Worm (Caenorhabditis elegans): Measurements from ENCODE around the gene srd-70.

The srd-70 gene

ce11 chrV:20497537-20497936 is 43.6 kb downstream of the srd-70 start:
- no peak for TF ChIP-seq ceh-36 (tag; optimal IDR thresholded peaks at IDR 0.05)
- no peak for TF ChIP-seq pes-1 (GFP tag; IDR thresholded peaks at IDR 0.05)
- TF ChIP-seq ceh-13 (GFP tag; optimal IDR thresholded peaks at IDR 0.05) = no peak
- TF ChIP-seq hmbx-1 (tag; optimal IDR thresholded peaks at IDR 0.05) = no peak
- TF ChIP-seq hmg-4 (GFP tag; optimal IDR thresholded peaks at IDR 0.05) = no peak
- no peak for TF ChIP-seq sea-1 (GFP tag; conservative IDR thresholded peaks at IDR 0.05)
- no peak for TF ChIP-seq B0310.2 (tag; optimal IDR thresholded peaks at IDR 0.05)
- no peak for TF ChIP-seq ets-7 (tag; optimal IDR thresholded peaks at IDR 0.05)
- TF ChIP-seq tra-4 (tag; optimal IDR thresholded peaks at IDR 0.05) = no peak
- TF ChIP-seq aly-1 (tag; optimal IDR thresholded peaks at IDR 0.05) = no peak
- TF ChIP-seq flt-1 (GFP tag; IDR thresholded peaks at IDR 0.05) = no peak
- no peak for TF ChIP-seq ama-1 (optimal IDR thresholded peaks at IDR 0.05)

- TF ChIP-seq tbx-11 (GFP tag; IDR thresholded peaks at IDR 0.05) = no peak
- TF ChIP-seq ets-7 (tag; optimal IDR thresholded peaks at IDR 0.05) = no peak
- no peak for TF ChIP-seq flt-1 (GFP tag; IDR thresholded peaks at IDR 0.05)
- TF ChIP-seq hmbx-1 (tag; optimal IDR thresholded peaks at IDR 0.05) = no peak
- TF ChIP-seq sea-1 (GFP tag; conservative IDR thresholded peaks at IDR 0.05) = no peak
- TF ChIP-seq ama-1 (optimal IDR thresholded peaks at IDR 0.05) = no peak
- no peak for TF ChIP-seq ceh-13 (GFP tag; optimal IDR thresholded peaks at IDR 0.05)
- TF ChIP-seq B0310.2 (tag; optimal IDR thresholded peaks at IDR 0.05) = no peak
- TF ChIP-seq scrt-1 (GFP tag; IDR thresholded peaks at IDR 0.05) = no peak
These were observed 45.1 kb downstream of the srd-70 start, which contains the start of gene dct-16 for ce11 chrV:20498980-20499379. Gene dct-16 (minus strand): TSS chrV:20499057.

DNA sequence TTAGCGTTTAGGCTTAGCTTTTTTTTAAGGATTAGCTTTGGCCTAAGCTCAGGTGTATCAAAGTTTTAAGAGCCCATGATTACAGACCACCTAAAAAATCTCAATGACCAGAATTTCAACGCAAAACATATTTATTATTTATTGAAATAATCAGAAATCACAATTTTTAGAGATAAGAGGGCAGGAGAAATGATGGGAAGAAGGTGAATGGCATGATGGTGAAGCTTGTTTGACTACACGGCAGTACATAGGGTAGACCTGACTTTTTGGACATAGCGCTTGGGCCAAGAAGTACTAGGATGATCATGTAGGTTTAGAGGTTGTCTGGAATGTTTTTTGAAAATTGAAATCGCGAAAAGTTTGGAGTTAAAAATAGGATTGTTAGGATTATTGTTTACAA is 45.7 kb downstream of the srd-70 start:
- TF ChIP-seq tra-4 (tag; optimal IDR thresholded peaks at IDR 0.05) (no peak), scrt-1 (GFP tag; IDR thresholded peaks at IDR 0.05) (no peak), pes-1 (GFP tag; IDR thresholded peaks at IDR 0.05) (no peak), tbx-11 (GFP tag; IDR thresholded peaks at IDR 0.05) (no peak), ceh-13 (GFP tag; optimal IDR thresholded peaks at IDR 0.05) (no peak), aly-1 (tag; optimal IDR thresholded peaks at IDR 0.05) (no peak), sea-1 (GFP tag; conservative IDR thresholded peaks at IDR 0.05) (no peak), tbx-37 (GFP tag; conservative IDR thresholded peaks at IDR 0.05) (no peak), ama-1 (optimal IDR thresholded peaks at IDR 0.05) (no peak), F13C5.2 (tag; optimal IDR thresholded peaks at IDR 0.05) (no peak), hmg-4 (GFP tag; optimal IDR thresholded peaks at IDR 0.05) (no peak)

ce11 chrV:20500405-20500804 is 46.5 kb downstream of the srd-70 start, which contains the start of gene dct-14:
Gene dct-14 (minus strand): TSS chrV:20500505.
- TF ChIP-seq hmg-4 (GFP tag; optimal IDR thresholded peaks at IDR 0.05) (no peak), tbx-11 (GFP tag; IDR thresholded peaks at IDR 0.05) (no peak), hmbx-1 (tag; optimal IDR thresholded peaks at IDR 0.05) (no peak), ceh-13 (GFP tag; optimal IDR thresholded peaks at IDR 0.05) (no peak), sea-1 (GFP tag; conservative IDR thresholded peaks at IDR 0.05) (no peak), hnd-1 (tag; optimal IDR thresholded peaks at IDR 0.05) (no peak), scrt-1 (GFP tag; IDR thresholded peaks at IDR 0.05) (no peak), tbx-37 (GFP tag; conservative IDR thresholded peaks at IDR 0.05) (no peak), tra-4 (tag; optimal IDR thresholded peaks at IDR 0.05) (no peak), ama-1 (optimal IDR thresholded peaks at IDR 0.05) (no peak)

DNA sequence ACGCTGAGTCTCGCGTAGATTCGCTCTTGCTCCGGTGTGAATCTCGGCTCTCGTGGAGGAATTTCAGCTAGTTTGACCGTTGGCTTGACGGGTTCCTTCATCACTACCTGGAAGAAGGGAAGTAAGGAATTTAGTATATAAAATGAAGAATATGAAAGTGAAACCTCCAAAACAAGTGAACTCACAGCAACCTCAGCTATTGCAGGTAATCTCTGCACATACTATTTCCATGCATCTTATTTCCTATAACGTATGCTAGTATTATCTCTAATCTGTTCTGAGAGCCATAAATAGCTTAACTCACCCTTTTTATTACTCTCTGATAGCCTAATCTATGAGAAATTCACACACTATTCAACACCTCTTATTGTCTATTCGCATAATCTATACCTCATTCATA is 51.1 kb downstream of the srd-70 start, which contains the start of gene Y38H6C.4:
TSS of gene Y38H6C.4 (minus strand) at position 101 of the 400 bp plus-strand sequence.
- no peak for TF ChIP-seq tbx-37 (GFP tag; conservative IDR thresholded peaks at IDR 0.05)
- TF ChIP-seq aly-1 (tag; optimal IDR thresholded peaks at IDR 0.05) = no peak
